Fruit fly (Drosophila melanogaster) whole organism, embryonic: ENCODE data around the gene CG9582.

ENCODE experiments used
- ATbp ChIP-seq: fragments of 200-800 bp; sonication (Bioruptor generic); optimal IDR thresholded peaks from 2 replicates; lab custom pipeline; 2017; ENCODE audit warnings: missing biosample characterization, mild to moderate bottlenecking, missing genetic modification characterization, missing genetic modification reagents
- Asciz ChIP-seq: fragments of 200-800 bp; sonication (Bioruptor generic); optimal IDR thresholded peaks from 2 replicates; lab custom pipeline; 2017; ENCODE audit warnings: missing biosample characterization, mild to moderate bottlenecking, missing genetic modification characterization, missing genetic modification reagents
- Atf-2 ChIP-seq: fragments of 200-800 bp; sonication (Bioruptor generic); optimal IDR thresholded peaks from 2 replicates; lab custom pipeline; 2016; ENCODE audit warnings: missing biosample characterization, missing genetic modification characterization
- BEAF-32 ChIP-seq: fragments of 200-800 bp; sonication (Bioruptor generic); optimal IDR thresholded peaks from 3 replicates; lab custom pipeline; 2017; ENCODE audit warnings: missing biosample characterization, missing genetic modification characterization, mild to moderate bottlenecking, moderate library complexity, missing genetic modification reagents
- CG11398 ChIP-seq: fragments of 200-800 bp; sonication (Bioruptor generic); optimal IDR thresholded peaks from 2 replicates; lab custom pipeline; 2016; ENCODE audit warnings: missing biosample characterization, missing genetic modification characterization
- CG11723 ChIP-seq: fragments of 200-800 bp; sonication (Bioruptor generic); optimal IDR thresholded peaks from 2 replicates; lab custom pipeline; 2017; ENCODE audit warnings: missing biosample characterization, mild to moderate bottlenecking, missing genetic modification characterization
- CG13287 ChIP-seq: fragments of 200-800 bp; sonication (Bioruptor generic); IDR thresholded peaks from 2 replicates; pipeline ENCODE4 v1.3.6; 2022; ENCODE audit warnings: missing biosample characterization, missing genetic modification characterization; ENCODE audit not compliant: partially characterized antibody
- CG15073 ChIP-seq: fragments of 200-800 bp; sonication (Bioruptor generic); optimal IDR thresholded peaks from 2 replicates; lab custom pipeline; 2016; ENCODE audit warnings: missing biosample characterization, missing genetic modification characterization
- CG15269 ChIP-seq: fragments of 200-800 bp; sonication (Bioruptor generic); optimal IDR thresholded peaks from 2 replicates; lab custom pipeline; 2018; ENCODE audit warnings: missing biosample characterization, mild to moderate bottlenecking, missing genetic modification characterization, moderate library complexity
- CG15479 ChIP-seq: fragments of 200-800 bp; sonication (Bioruptor generic); optimal IDR thresholded peaks from 3 replicates; lab custom pipeline; 2019; ENCODE audit warnings: missing biosample characterization, mild to moderate bottlenecking, missing genetic modification characterization, moderate library complexity
- CG15514 ChIP-seq: fragments of 200-800 bp; sonication (Bioruptor generic); optimal IDR thresholded peaks from 3 replicates; lab custom pipeline; 2017; ENCODE audit warnings: missing biosample characterization, missing genetic modification characterization, mild to moderate bottlenecking, moderate library complexity, missing genetic modification reagents
- CG16779 ChIP-seq: fragments of 200-800 bp; sonication (Bioruptor generic); IDR thresholded peaks from 2 replicates; pipeline ENCODE4 v1.3.6; 2022; ENCODE audit warnings: missing biosample characterization, missing genetic modification characterization
- CG17359 ChIP-seq: fragments of 200-800 bp; sonication (Bioruptor generic); optimal IDR thresholded peaks from 3 replicates; lab custom pipeline; 2018; ENCODE audit warnings: missing biosample characterization, mild to moderate bottlenecking, missing genetic modification characterization, moderate library complexity
- CG17829 ChIP-seq: fragments of 200-800 bp; optimal IDR thresholded peaks from 2 replicates; lab custom pipeline; 2019; ENCODE audit warnings: missing biosample characterization, mild to moderate bottlenecking, missing genetic modification characterization, moderate library complexity
- CG2875 ChIP-seq: fragments of 200-800 bp; sonication (Bioruptor generic); optimal IDR thresholded peaks from 2 replicates; lab custom pipeline; 2017; ENCODE audit warnings: missing biosample characterization, mild to moderate bottlenecking, missing genetic modification characterization, missing genetic modification reagents
- CG30403 ChIP-seq: fragments of 200-800 bp; sonication (Bioruptor generic); optimal IDR thresholded peaks from 3 replicates; lab custom pipeline; 2016; ENCODE audit warnings: missing biosample characterization, missing genetic modification characterization
- CG4424 ChIP-seq: fragments of 200-800 bp; sonication (Bioruptor generic); optimal IDR thresholded peaks from 3 replicates; lab custom pipeline; 2016; ENCODE audit warnings: missing biosample characterization, missing genetic modification characterization
- CG4820 ChIP-seq: fragments of 200-800 bp; sonication (Bioruptor generic); optimal IDR thresholded peaks from 3 replicates; lab custom pipeline; 2016; ENCODE audit warnings: missing biosample characterization, missing genetic modification characterization
- CG5180 ChIP-seq: fragments of 200-800 bp; sonication (Bioruptor generic); optimal IDR thresholded peaks from 3 replicates; lab custom pipeline; 2017; ENCODE audit warnings: missing biosample characterization, missing genetic modification characterization, mild to moderate bottlenecking, moderate library complexity, missing genetic modification reagents
- CG5245 ChIP-seq: fragments of 200-800 bp; sonication (Bioruptor generic); optimal IDR thresholded peaks from 3 replicates; lab custom pipeline; 2016; ENCODE audit warnings: missing biosample characterization, missing genetic modification characterization
- CG6254 ChIP-seq: fragments of 200-800 bp; sonication (Bioruptor generic); optimal IDR thresholded peaks from 3 replicates; lab custom pipeline; 2017; ENCODE audit warnings: mild to moderate bottlenecking, missing biosample characterization, missing genetic modification reagents, missing genetic modification characterization
- CG7963 ChIP-seq: fragments of 200-800 bp; sonication (Bioruptor generic); IDR thresholded peaks from 3 replicates; pipeline ENCODE4 v1.3.6; 2022; ENCODE audit warnings: missing biosample characterization, missing genetic modification characterization; ENCODE audit not compliant: partially characterized antibody
- CG9797 ChIP-seq: fragments of 200-800 bp; sonication (Bioruptor generic); optimal IDR thresholded peaks from 3 replicates; lab custom pipeline; 2018; ENCODE audit warnings: missing biosample characterization, mild to moderate bottlenecking, missing genetic modification characterization
- Dref ChIP-seq: fragments of 200-800 bp; sonication (Bioruptor generic); IDR thresholded peaks from 2 replicates; pipeline ENCODE4 v1.3.6; 2022; ENCODE audit warnings: missing biosample characterization, missing genetic modification characterization
- Ets65A ChIP-seq: fragments of 200-800 bp; sonication (Bioruptor generic); peaks from one replicate; lab custom pipeline; 2016; ENCODE audit warnings: missing biosample characterization, missing genetic modification characterization
- HmgD ChIP-seq: fragments of 200-800 bp; sonication (Bioruptor generic); optimal IDR thresholded peaks from 3 replicates; lab custom pipeline; 2016; ENCODE audit warnings: missing biosample characterization, missing genetic modification characterization
- HmgZ ChIP-seq: fragments of 200-800 bp; sonication (Bioruptor generic); optimal IDR thresholded peaks from 2 replicates; lab custom pipeline; 2018; ENCODE audit warnings: missing biosample characterization, mild to moderate bottlenecking, missing genetic modification characterization
- Lim3 ChIP-seq: fragments of 200-800 bp; sonication (Bioruptor generic); IDR thresholded peaks from 2 replicates; pipeline ENCODE4 v1.3.6; 2022; ENCODE audit warnings: missing biosample characterization, missing genetic modification characterization
- MTF-1 ChIP-seq: fragments of 200-800 bp; sonication (Bioruptor generic); optimal IDR thresholded peaks from 2 replicates; lab custom pipeline; 2018; ENCODE audit warnings: missing biosample characterization, mild to moderate bottlenecking, missing genetic modification characterization, borderline replicate concordance
- NC2β ChIP-seq: fragments of 200-800 bp; sonication (Bioruptor generic); optimal IDR thresholded peaks from 2 replicates; lab custom pipeline; 2016; ENCODE audit warnings: missing biosample characterization, missing genetic modification characterization
- Pdp1 ChIP-seq, 2 experiments: fragments of 200-800 bp; sonication (Bioruptor generic); optimal IDR thresholded peaks; 3 replicates each; lab custom pipeline; 2016; ENCODE audit warnings: missing biosample characterization in 2 of 2, missing genetic modification characterization in 2 of 2, mild to moderate bottlenecking in 1 of 2, moderate library complexity in 1 of 2
- Rx ChIP-seq: fragments of 200-800 bp; sonication (Bioruptor generic); IDR thresholded peaks from 2 replicates; pipeline ENCODE4 v1.3.6; 2022; ENCODE audit warnings: missing biosample characterization, missing genetic modification characterization
- Scr ChIP-seq: fragments of 200-800 bp; sonication (Bioruptor generic); IDR thresholded peaks from 2 replicates; pipeline ENCODE4 v1.3.6; 2022; ENCODE audit warnings: missing biosample characterization, missing genetic modification characterization; ENCODE audit not compliant: partially characterized antibody
- Sox102F ChIP-seq: fragments of 200-800 bp; sonication (Bioruptor generic); optimal IDR thresholded peaks from 2 replicates; lab custom pipeline; 2018; ENCODE audit warnings: missing biosample characterization, mild to moderate bottlenecking, missing genetic modification characterization, moderate library complexity
- Trl ChIP-seq, 3 experiments: fragments of >200 bp in 2 of 3; fragments of 200-800 bp in 1 of 3; sonication (Bioruptor generic) in 1 of 3; optimal IDR thresholded peaks; 2 replicates in 1 of 3; 3 replicates in 2 of 3; lab custom pipeline; 2016 to 2017; ENCODE audit warnings: missing biosample characterization in 1 of 3, missing genetic modification characterization in 1 of 3
- Xrp1 ChIP-seq: fragments of 200-800 bp; sonication (Bioruptor generic); IDR thresholded peaks from 2 replicates; pipeline ENCODE4 v1.3.6; 2022; ENCODE audit warnings: missing biosample characterization, missing genetic modification characterization
- chm ChIP-seq: fragments of 200-800 bp; sonication (Bioruptor generic); IDR thresholded peaks from 2 replicates; pipeline ENCODE4 v1.3.6; 2022; ENCODE audit warnings: missing biosample characterization, missing genetic modification characterization
- ewg ChIP-seq: fragments of 200-800 bp; sonication (Bioruptor generic); optimal IDR thresholded peaks from 3 replicates; lab custom pipeline; 2017; ENCODE audit warnings: mild to moderate bottlenecking, missing biosample characterization, missing genetic modification reagents, missing genetic modification characterization
- gro ChIP-seq: fragments of 200-800 bp; sonication (Bioruptor generic); optimal IDR thresholded peaks from 2 replicates; lab custom pipeline; 2016; ENCODE audit warnings: missing biosample characterization, missing genetic modification characterization
- mld ChIP-seq: fragments of 200-800 bp; sonication (Bioruptor generic); IDR thresholded peaks from 3 replicates; pipeline ENCODE4 v1.3.6; 2022; ENCODE audit warnings: missing biosample characterization, missing genetic modification characterization; ENCODE audit not compliant: partially characterized antibody
- pan ChIP-seq, 4 experiments: fragments of >200 bp in 3 of 4; fragments of 200-800 bp in 1 of 4; sonication (Bioruptor generic) in 1 of 4; optimal IDR thresholded peaks in 3 of 4; IDR thresholded peaks in 1 of 4; 2 replicates each; pipeline versions ENCODE4 v1.3.6 to Lab custom; 2017 to 2022; ENCODE audit warnings: missing biosample characterization in 2 of 4, missing genetic modification characterization in 2 of 4, mixed read lengths in 1 of 4
- prd ChIP-seq, 3 experiments: fragments of >200 bp in 2 of 3; fragments of 200-800 bp in 1 of 3; sonication (Bioruptor generic) in 1 of 3; optimal IDR thresholded peaks in 2 of 3; IDR thresholded peaks in 1 of 3; 2 replicates in 2 of 3; 3 replicates in 1 of 3; pipeline versions ENCODE4 v1.3.6 to Lab custom; 2017 to 2022; ENCODE audit warnings: missing biosample characterization in 1 of 3, missing genetic modification characterization in 1 of 3
- psq ChIP-seq: fragments of 200-800 bp; sonication (Bioruptor generic); optimal IDR thresholded peaks from 2 replicates; lab custom pipeline; 2017; ENCODE audit warnings: missing biosample characterization, missing genetic modification characterization
- pzg ChIP-seq: fragments of 200-800 bp; sonication (Bioruptor generic); optimal IDR thresholded peaks from 3 replicates; lab custom pipeline; 2018; ENCODE audit warnings: missing biosample characterization, mild to moderate bottlenecking, missing genetic modification characterization, moderate library complexity
- ssp ChIP-seq: fragments of 200-800 bp; sonication (Bioruptor generic); IDR thresholded peaks from 2 replicates; pipeline ENCODE4 v1.3.6; 2022; ENCODE audit warnings: missing biosample characterization, missing genetic modification characterization
- stwl ChIP-seq: fragments of 200-800 bp; sonication (Bioruptor generic); optimal IDR thresholded peaks from 3 replicates; lab custom pipeline; 2018; ENCODE audit warnings: missing biosample characterization, mild to moderate bottlenecking, missing genetic modification characterization, moderate library complexity
- trem ChIP-seq: fragments of 200-800 bp; optimal IDR thresholded peaks from 3 replicates; lab custom pipeline; 2019; ENCODE audit warnings: missing biosample characterization, mild to moderate bottlenecking, missing genetic modification characterization, moderate library complexity
- zen2 ChIP-seq: fragments of 200-800 bp; sonication (Bioruptor generic); IDR thresholded peaks from 3 replicates; pipeline ENCODE4 v1.3.6; 2022; ENCODE audit warnings: missing biosample characterization, missing genetic modification characterization; ENCODE audit not compliant: partially characterized antibody

Gene CG9582

dm6 chr2L:8997285-8997684, 34.4 kb downstream of the CG9582 start, which contains the start of the genes alien and CG18661 (continued):
- peak; percentile 79 for TF ChIP-seq Rx (GFP tag; lab: Robert Waterston, UW)
- TF ChIP-seq Xrp1 (GFP tag; lab: Robert Waterston, UW): peak; percentile 85
- no peak for TF ChIP-seq CG15479 (GFP tag; lab: Kevin White, UChicago)
- TF ChIP-seq Pdp1 (GFP tag; optimal IDR thresholded peaks at IDR 0.05; lab: Kevin White, UChicago): peak; percentile 75 to 97
- TF ChIP-seq mld: no peak
- no peak for TF ChIP-seq CG5180 (GFP tag; lab: Kevin White, UChicago)
- TF ChIP-seq CG11398 (GFP tag; lab: Kevin White, UChicago): peak; percentile 24
- peak; percentile 65 for TF ChIP-seq CG15514 (GFP tag; lab: Kevin White, UChicago)
- peak; percentile 75 for TF ChIP-seq CG4424 (GFP tag; lab: Kevin White, UChicago)
- peak; percentile 67 for TF ChIP-seq Scr (GFP tag; lab: Robert Waterston, UW)
- TF ChIP-seq Lim3 (GFP tag; lab: Robert Waterston, UW): peak; percentile 82
- TF ChIP-seq CG17359 (tag; lab: Kevin White, UChicago): peak; percentile 57
- TF ChIP-seq CG4820 (GFP tag; lab: Kevin White, UChicago): peak; percentile 58
- peak; percentile 98 for TF ChIP-seq stwl
- no peak for TF ChIP-seq pan (optimal IDR thresholded peaks at IDR 0.05; lab: Kevin White, UChicago)
- peak in 1 of 2 experiments; percentile 83 for TF ChIP-seq pan (GFP tag; optimal IDR thresholded peaks at IDR 0.05 in 1 of 2, IDR thresholded peaks at IDR 0.05 in 1 of 2)
- peak; percentile 80 for TF ChIP-seq CG9797 (GFP tag; lab: Kevin White, UChicago)
- TF ChIP-seq psq (GFP tag; lab: Kevin White, UChicago): peak; percentile 74
- TF ChIP-seq CG30403: peak; percentile 87
- TF ChIP-seq zen2: no peak
- TF ChIP-seq MTF-1: no peak
- peak; percentile 11 for TF ChIP-seq CG2875 (GFP tag; lab: Kevin White, UChicago)
- peak; percentile 28 for TF ChIP-seq CG5245 (GFP tag; lab: Kevin White, UChicago)
- TF ChIP-seq BEAF-32 (GFP tag; lab: Kevin White, UChicago): peak; percentile 73
- TF ChIP-seq Trl (optimal IDR thresholded peaks at IDR 0.05; lab: Kevin White, UChicago): no peak
- TF ChIP-seq Trl (GFP tag; optimal IDR thresholded peaks at IDR 0.05; lab: Kevin White, UChicago): peak; percentile 98
- TF ChIP-seq Sox102F: peak; percentile 94
- TF ChIP-seq Dref (GFP tag; lab: Robert Waterston, UW): peak; percentile 74
- TF ChIP-seq chm (GFP tag; lab: Robert Waterston, UW): peak; percentile 89
- peak; percentile 64 for TF ChIP-seq CG16779 (GFP tag; lab: Robert Waterston, UW)
- TF ChIP-seq CG15269 (tag; lab: Kevin White, UChicago): peak; percentile 50
- peak; percentile 65 for TF ChIP-seq gro (GFP tag; lab: Kevin White, UChicago)
- TF ChIP-seq HmgZ (tag; lab: Kevin White, UChicago): peak; percentile 78
- peak; percentile 73 for TF ChIP-seq trem (tag; lab: Kevin White, UChicago)
- no peak for TF ChIP-seq ATbp
- TF ChIP-seq Ets65A: peak; percentile 98
- peak; percentile 81 for TF ChIP-seq ssp (GFP tag; lab: Robert Waterston, UW)
- TF ChIP-seq pzg (GFP tag; lab: Kevin White, UChicago): peak; percentile 86
- TF ChIP-seq CG11723: peak; percentile 48
- peak; percentile 94 for TF ChIP-seq HmgD (GFP tag; lab: Kevin White, UChicago)
- peak; percentile 81 for TF ChIP-seq CG13287 (GFP tag; lab: Robert Waterston, UW)
- no peak for TF ChIP-seq Asciz (GFP tag; lab: Kevin White, UChicago)
- TF ChIP-seq NC2β (GFP tag; lab: Kevin White, UChicago): peak; percentile 70
- peak; percentile 95 for TF ChIP-seq Atf-2 (GFP tag; lab: Kevin White, UChicago)
- no peak for TF ChIP-seq CG7963 (GFP tag; lab: Robert Waterston, UW)
- no peak for TF ChIP-seq CG6254 (GFP tag; lab: Kevin White, UChicago)
- TF ChIP-seq ewg: peak; percentile 80
- peak; percentile 64 for TF ChIP-seq CG17829
- no peak for TF ChIP-seq prd (optimal IDR thresholded peaks at IDR 0.05; lab: Kevin White, UChicago)
- TF ChIP-seq prd (GFP tag; IDR thresholded peaks at IDR 0.05; lab: Robert Waterston, UW): peak; percentile 95
- peak; percentile 15 for TF ChIP-seq CG15073 (GFP tag; lab: Kevin White, UChicago)
